Worm (Caenorhabditis elegans) whole organism, late embryonic: ENCODE measurements around the gene vpat-1.

Source experiments
- C08G9.2 ChIP-seq: sonication (generic microtip); optimal IDR thresholded peaks from 2 replicates; lab custom pipeline; 2016; ENCODE audit warnings: mild to moderate bottlenecking, missing genetic modification characterization, moderate library complexity, missing compliant biosample characterization
- K02D7.2 ChIP-seq: sonication (generic microtip); optimal IDR thresholded peaks from 2 replicates; lab custom pipeline; 2017; ENCODE audit warnings: mild to moderate bottlenecking, missing genetic modification characterization, missing compliant biosample characterization
- T23F11.4 ChIP-seq: fragments of 200-800 bp; sonication (Bioruptor generic); optimal IDR thresholded peaks from 2 replicates; lab custom pipeline; 2018; ENCODE audit warnings: mild to moderate bottlenecking, missing genetic modification characterization, missing compliant biosample characterization
- ahr-1 ChIP-seq: sonication (generic microtip); optimal IDR thresholded peaks from 2 replicates; lab custom pipeline; 2016; ENCODE audit warnings: missing genetic modification characterization, missing compliant biosample characterization
- ama-1 ChIP-seq: fragments of 150-350 bp; optimal IDR thresholded peaks from 2 replicates; lab custom pipeline; 2014
- ceh-14 ChIP-seq: sonication (generic microtip); optimal IDR thresholded peaks from 2 replicates; lab custom pipeline; 2016; ENCODE audit warnings: missing genotype, missing genetic modification characterization, missing compliant biosample characterization
- ceh-19 ChIP-seq: fragments of 200-800 bp; sonication (Bioruptor generic); optimal IDR thresholded peaks from 2 replicates; lab custom pipeline; 2018; ENCODE audit warnings: mild to moderate bottlenecking, missing genetic modification characterization, missing compliant biosample characterization
- ceh-2 ChIP-seq: sonication (generic microtip); optimal IDR thresholded peaks from 2 replicates; lab custom pipeline; 2016; ENCODE audit warnings: missing genotype, missing genetic modification characterization, missing compliant biosample characterization
- ceh-22 ChIP-seq: sonication (generic microtip); optimal IDR thresholded peaks from 2 replicates; lab custom pipeline; 2017; ENCODE audit warnings: missing biosample characterization, missing genetic modification characterization
- ceh-31 ChIP-seq: sonication (generic microtip); optimal IDR thresholded peaks from 2 replicates; lab custom pipeline; 2016; ENCODE audit warnings: missing genetic modification characterization, missing compliant biosample characterization
- ceh-45 ChIP-seq: fragments of 200-800 bp; sonication (Bioruptor generic); IDR thresholded peaks from 2 replicates; pipeline ENCODE4 v1.3.6; 2022; ENCODE audit warnings: missing genetic modification reagents, missing genetic modification characterization, missing compliant biosample characterization
- ceh-9 ChIP-seq: sonication (generic microtip); optimal IDR thresholded peaks from 2 replicates; lab custom pipeline; 2016; ENCODE audit warnings: mild to moderate bottlenecking, missing genetic modification characterization, inconsistent platforms, missing compliant biosample characterization
- che-1 ChIP-seq: sonication (generic microtip); optimal IDR thresholded peaks from 2 replicates; lab custom pipeline; 2016; ENCODE audit warnings: mild to moderate bottlenecking, missing genetic modification characterization, missing compliant biosample characterization
- dmd-4 ChIP-seq: sonication (generic microtip); optimal IDR thresholded peaks from 2 replicates; lab custom pipeline; 2016; ENCODE audit warnings: borderline replicate concordance, missing genetic modification characterization, missing compliant biosample characterization
- fkh-10 ChIP-seq: fragments of 150-350 bp; optimal IDR thresholded peaks from 2 replicates; lab custom pipeline; 2014; ENCODE audit warnings: missing biosample characterization, missing genetic modification reagents, missing genetic modification characterization
- gmeb-2 ChIP-seq: sonication (generic microtip); optimal IDR thresholded peaks from 2 replicates; lab custom pipeline; 2016; ENCODE audit warnings: missing genetic modification characterization, inconsistent platforms, missing compliant biosample characterization
- hlh-13 ChIP-seq: fragments of 200-800 bp; sonication (Bioruptor generic); optimal IDR thresholded peaks from 2 replicates; lab custom pipeline; 2018; ENCODE audit warnings: mild to moderate bottlenecking, missing genetic modification characterization, missing compliant biosample characterization
- hlh-30 ChIP-seq: sonication (generic microtip); optimal IDR thresholded peaks from 2 replicates; lab custom pipeline; 2017; ENCODE audit warnings: antibody characterized with exemption, missing genetic modification characterization, missing compliant biosample characterization; ENCODE audit not compliant: insufficient read depth
- hlh-6 ChIP-seq: sonication (generic microtip); optimal IDR thresholded peaks from 2 replicates; lab custom pipeline; 2016; ENCODE audit warnings: missing genotype, missing genetic modification characterization, missing compliant biosample characterization
- lim-6 ChIP-seq: sonication (generic microtip); optimal IDR thresholded peaks from 2 replicates; lab custom pipeline; 2016; ENCODE audit warnings: missing genetic modification characterization, missing compliant biosample characterization
- lin-11 ChIP-seq: fragments of 200-800 bp; sonication (Bioruptor generic); optimal IDR thresholded peaks from 2 replicates; lab custom pipeline; 2018; ENCODE audit warnings: mild to moderate bottlenecking, missing genetic modification characterization, missing compliant biosample characterization
- mec-3 ChIP-seq: sonication (generic microtip); optimal IDR thresholded peaks from 2 replicates; lab custom pipeline; 2016; ENCODE audit warnings: borderline replicate concordance, missing genetic modification characterization, missing compliant biosample characterization
- nhr-11 ChIP-seq: fragments of 150-350 bp; optimal IDR thresholded peaks from 2 replicates; lab custom pipeline; 2014; ENCODE audit warnings: missing biosample characterization, missing genetic modification characterization
- pag-3 ChIP-seq: sonication (generic microtip); optimal IDR thresholded peaks from 2 replicates; lab custom pipeline; 2016; ENCODE audit warnings: missing compliant biosample characterization, missing genetic modification characterization, borderline replicate concordance
- pat-9 ChIP-seq: fragments of 200-800 bp; sonication (Bioruptor generic); optimal IDR thresholded peaks from 2 replicates; lab custom pipeline; 2018; ENCODE audit warnings: mild to moderate bottlenecking, missing genetic modification characterization, moderate library complexity, missing compliant biosample characterization
- pha-2 ChIP-seq: sonication (generic microtip); optimal IDR thresholded peaks from 2 replicates; lab custom pipeline; 2017; ENCODE audit warnings: mild to moderate bottlenecking, missing genetic modification characterization, missing compliant biosample characterization
- pha-4 ChIP-seq: fragments of 150-350 bp; optimal IDR thresholded peaks from 2 replicates; lab custom pipeline; 2018; ENCODE audit warnings: missing biosample characterization, missing genetic modification reagents, missing genetic modification characterization
- sox-4 ChIP-seq: sonication (generic microtip); optimal IDR thresholded peaks from 2 replicates; lab custom pipeline; 2017; ENCODE audit warnings: mild to moderate bottlenecking, missing genetic modification characterization, inconsistent platforms, missing compliant biosample characterization
- syd-9 ChIP-seq: sonication (generic microtip); optimal IDR thresholded peaks from 2 replicates; lab custom pipeline; 2016; ENCODE audit warnings: mild to moderate bottlenecking, missing genetic modification characterization, moderate library complexity, missing compliant biosample characterization
- tbx-2 ChIP-seq: sonication (generic microtip); optimal IDR thresholded peaks from 2 replicates; lab custom pipeline; 2016; ENCODE audit warnings: missing genetic modification characterization, missing compliant biosample characterization
- ttx-3 ChIP-seq: sonication (generic microtip); optimal IDR thresholded peaks from 2 replicates; lab custom pipeline; 2016; ENCODE audit warnings: missing genetic modification reagents, missing genetic modification characterization, missing compliant biosample characterization
- unc-42 ChIP-seq: sonication (generic microtip); optimal IDR thresholded peaks from 2 replicates; lab custom pipeline; 2016; ENCODE audit warnings: missing genotype, missing genetic modification characterization, missing compliant biosample characterization
- unc-86 ChIP-seq: sonication (generic microtip); optimal IDR thresholded peaks from 2 replicates; lab custom pipeline; 2016; ENCODE audit warnings: missing genetic modification characterization, missing compliant biosample characterization
- ztf-16 ChIP-seq: sonication (generic microtip); optimal IDR thresholded peaks from 2 replicates; lab custom pipeline; 2017; ENCODE audit warnings: missing genetic modification characterization, missing compliant biosample characterization

The vpat-1 gene

DNA sequence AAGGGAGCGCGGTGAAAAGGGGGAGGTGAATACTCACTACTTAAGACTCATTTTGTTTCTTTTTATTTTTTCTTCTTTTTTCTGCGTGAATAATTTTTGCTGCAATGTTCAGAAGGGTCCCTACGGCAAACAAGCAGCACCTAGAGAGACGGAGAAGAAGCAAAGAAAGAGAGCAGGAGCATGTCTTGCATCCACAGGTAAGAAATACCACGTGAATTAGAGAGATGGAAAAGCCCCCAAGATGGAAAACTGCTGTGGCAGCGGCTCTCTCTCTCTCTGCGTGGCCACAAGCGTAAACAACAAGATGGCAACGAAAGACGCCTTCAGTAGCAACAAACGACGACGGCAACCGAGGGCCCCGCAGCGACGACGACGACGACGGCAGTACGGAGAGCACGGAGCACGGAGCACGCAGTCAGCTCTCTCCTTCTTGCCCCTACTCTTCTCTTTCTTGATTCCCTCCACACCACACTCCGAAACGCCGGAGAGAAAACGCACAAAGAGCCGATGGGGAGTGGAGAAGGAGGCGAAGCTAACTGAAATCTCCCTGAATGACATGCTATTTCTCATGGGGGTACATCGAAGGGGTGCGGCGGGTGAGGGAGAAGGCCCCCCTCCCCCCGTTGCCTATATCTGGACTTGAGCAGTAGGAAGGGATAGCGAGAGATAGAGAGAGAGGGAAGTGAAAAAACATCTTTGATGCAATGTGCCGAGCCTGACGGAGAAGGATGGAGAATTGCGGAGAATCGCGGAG is 53.2 kb downstream of the vpat-1 start (continued):
- TF ChIP-seq ceh-45 (GFP tag; lab: Robert Waterston, UW) (no peak), ama-1 (lab: Kevin White, UChicago) (no peak), gmeb-2 (tag; lab: Kevin White, UChicago) (no peak), hlh-13 (GFP tag; lab: Kevin White, UChicago) (no peak), tbx-2 (tag; lab: Kevin White, UChicago) (peak; percentile 81), fkh-10 (GFP tag; lab: Kevin White, UChicago) (no peak), ahr-1 (tag; lab: Kevin White, UChicago) (no peak), ceh-19 (GFP tag; lab: Kevin White, UChicago) (peak; percentile 50), ceh-9 (no peak), pat-9 (tag; lab: Kevin White, UChicago) (no peak), hlh-6 (tag; lab: Kevin White, UChicago) (no peak), ceh-2 (tag; lab: Kevin White, UChicago) (no peak), unc-42 (peak; percentile 73), ztf-16 (tag; lab: Kevin White, UChicago) (no peak), lin-11 (tag; lab: Kevin White, UChicago) (no peak), ceh-31 (tag; lab: Kevin White, UChicago) (peak; percentile 88), lim-6 (tag; lab: Kevin White, UChicago) (peak; percentile 34), ceh-14 (tag; lab: Kevin White, UChicago) (peak; percentile 76), K02D7.2 (no peak), T23F11.4 (GFP tag; lab: Kevin White, UChicago) (peak; percentile 8), pha-4 (tag; lab: Kevin White, UChicago) (no peak), pha-2 (tag; lab: Kevin White, UChicago) (no peak), hlh-30 (no peak), sox-4 (tag; lab: Kevin White, UChicago) (no peak), dmd-4 (tag; lab: Kevin White, UChicago) (peak; percentile 44), syd-9 (tag; lab: Kevin White, UChicago) (peak; percentile 38), pag-3 (no peak), unc-86 (peak; percentile 31)

DNA sequence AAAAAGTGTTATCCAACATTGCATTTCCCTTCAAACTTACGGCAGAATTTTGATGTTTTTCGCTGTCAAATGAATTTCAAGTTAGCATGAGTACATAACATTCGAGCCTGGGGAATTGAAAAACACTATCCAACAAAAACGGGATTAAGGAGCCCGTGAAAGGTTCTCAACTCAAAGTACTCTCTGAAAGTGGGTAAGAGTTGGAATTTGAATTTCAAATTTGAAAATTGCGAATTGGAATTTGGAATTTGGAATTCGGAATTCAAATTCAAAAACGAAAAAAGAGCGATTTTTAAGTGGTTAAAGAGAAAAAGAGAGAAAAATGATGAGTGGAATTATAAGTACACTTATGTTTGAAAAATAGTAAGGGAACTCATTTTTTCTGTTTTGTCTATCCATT is 54.7 kb downstream of the vpat-1 start, which contains the start of the genes C09E10.3 and dgk-1:
Gene C09E10.3 (minus strand): TSS at position 101 of the 400 bp plus-strand sequence.
Gene dgk-1 (minus strand): TSS at position 183 of the 400 bp plus-strand sequence.
- TF ChIP-seq ttx-3 (no peak), mec-3 (tag; lab: Kevin White, UChicago) (no peak), nhr-11 (tag; lab: Kevin White, UChicago) (no peak), ama-1 (lab: Kevin White, UChicago) (no peak), hlh-13 (GFP tag; lab: Kevin White, UChicago) (no peak), ceh-22 (no peak), che-1 (tag; lab: Kevin White, UChicago) (no peak), C08G9.2 (no peak), ceh-19 (GFP tag; lab: Kevin White, UChicago) (no peak), K02D7.2 (no peak), pat-9 (tag; lab: Kevin White, UChicago) (no peak), ceh-31 (tag; lab: Kevin White, UChicago) (no peak), pha-2 (tag; lab: Kevin White, UChicago) (no peak), sox-4 (tag; lab: Kevin White, UChicago) (no peak)
